Worm (Caenorhabditis elegans): ENCODE data around the gene mrpl-10.
A peak's percentile ranks its signal among the peaks of the same experiment; 100 is the strongest.

The mrpl-10 gene

ce11 chrII:8278415-8278814, at the start of gene mrpl-10, which contains the start of gene clec-142:
mrpl-10 (minus strand) TSS chrII:8278515.
clec-142 (plus strand) TSS chrII:8278678.
- TF ChIP-seq blmp-1 (tag; optimal IDR thresholded peaks at IDR 0.05) (no peak), nhr-237 (tag; optimal IDR thresholded peaks at IDR 0.05) (no peak), elt-1 (tag; optimal IDR thresholded peaks at IDR 0.05; ENCODE audit: borderline replicate concordance, insufficient read depth) (no peak), zip-8 (tag; optimal IDR thresholded peaks at IDR 0.05) (no peak), mab-5 (tag; optimal IDR thresholded peaks at IDR 0.05) (no peak), ces-1 (GFP tag; optimal IDR thresholded peaks at IDR 0.05) (no peak), sptf-1 (tag; optimal IDR thresholded peaks at IDR 0.05) (no peak), bed-3 (GFP tag; optimal IDR thresholded peaks at IDR 0.05) (no peak), cnd-1 (tag; optimal IDR thresholded peaks at IDR 0.05) (no peak), ham-2 (GFP tag; optimal IDR thresholded peaks at IDR 0.05) (no peak), ceh-39 (tag; optimal IDR thresholded peaks at IDR 0.05) (no peak), pha-4 (tag; optimal IDR thresholded peaks at IDR 0.05) (no peak), mls-2 (tag; optimal IDR thresholded peaks at IDR 0.05) (no peak), mep-1 (tag; optimal IDR thresholded peaks at IDR 0.05) (no peak)

DNA sequence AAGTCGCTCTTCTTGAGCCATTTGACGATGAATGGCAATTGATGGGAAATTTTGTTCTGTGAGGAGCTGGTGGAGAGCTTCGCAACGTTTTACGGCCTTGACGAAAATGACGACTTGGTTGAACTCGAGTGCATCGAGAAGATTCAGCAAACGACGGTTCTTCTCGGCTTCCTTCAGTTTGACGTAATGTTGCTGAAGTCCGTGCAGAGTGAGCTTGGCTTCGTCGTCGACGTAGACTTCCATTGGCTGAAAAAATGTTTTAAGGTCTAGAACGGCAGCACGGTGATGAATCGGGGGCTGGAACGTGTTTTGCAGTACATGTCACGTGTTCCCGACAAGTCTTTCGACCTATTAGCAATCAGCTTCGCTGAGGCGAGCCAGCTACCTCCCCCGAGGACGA, 49.1 kb upstream of the mrpl-10 start:
- TF ChIP-seq ceh-43 (GFP tag; optimal IDR thresholded peaks at IDR 0.05) (no peak), mab-5 (tag; optimal IDR thresholded peaks at IDR 0.05) (no peak), mls-2 (tag; optimal IDR thresholded peaks at IDR 0.05) (no peak), snpc-4 (tag; optimal IDR thresholded peaks at IDR 0.05) (no peak), lsy-2 (tag; optimal IDR thresholded peaks at IDR 0.05) (no peak), zip-8 (tag; optimal IDR thresholded peaks at IDR 0.05) (no peak), blmp-1 (tag; optimal IDR thresholded peaks at IDR 0.05) (no peak), unc-120 (tag; optimal IDR thresholded peaks at IDR 0.05; ENCODE audit: poor library complexity, severe bottlenecking) (no peak), bed-3 (GFP tag; optimal IDR thresholded peaks at IDR 0.05) (no peak), nhr-237 (tag; optimal IDR thresholded peaks at IDR 0.05) (no peak), sptf-1 (tag; optimal IDR thresholded peaks at IDR 0.05) (no peak), ham-2 (GFP tag; optimal IDR thresholded peaks at IDR 0.05) (no peak)

DNA sequence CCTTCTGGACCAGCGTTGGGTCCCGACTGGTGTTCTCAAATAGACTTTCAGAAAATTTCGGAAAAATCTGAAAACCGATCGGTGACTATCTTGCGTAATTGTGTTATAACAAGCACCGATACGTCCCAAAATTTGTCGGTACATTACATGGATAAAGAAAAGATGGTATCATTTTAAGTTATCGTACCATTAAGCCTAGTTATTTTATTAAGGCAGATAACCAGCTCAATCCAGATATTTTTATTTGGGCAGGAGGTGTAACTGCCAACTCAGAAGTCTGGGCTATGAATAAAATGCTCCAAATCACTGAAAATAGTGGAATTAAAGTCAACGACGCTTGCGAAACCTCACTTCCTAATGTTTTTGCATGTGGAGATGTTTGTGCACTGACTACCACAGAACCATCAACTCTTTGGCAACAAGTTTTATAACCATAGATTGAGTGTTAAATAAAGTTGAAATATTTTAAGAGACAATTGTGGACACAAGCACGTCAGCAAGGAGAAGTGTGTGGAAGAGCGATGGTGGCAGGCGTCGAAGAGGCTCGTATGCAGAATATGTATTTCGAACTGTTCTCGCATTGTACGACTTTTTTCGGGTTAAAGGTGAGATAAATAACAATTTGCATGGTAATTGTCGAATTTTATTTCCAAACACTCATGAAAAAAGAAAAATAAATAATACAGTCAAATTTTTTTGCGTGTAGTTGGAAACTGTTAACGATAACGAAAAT, 48.1 kb upstream of the mrpl-10 start:
- TF ChIP-seq mls-2 (tag; optimal IDR thresholded peaks at IDR 0.05): no peak
- no peak for TF ChIP-seq ztf-11 (tag; optimal IDR thresholded peaks at IDR 0.05)
- no peak for TF ChIP-seq cnd-1 (tag; optimal IDR thresholded peaks at IDR 0.05)
- no peak for TF ChIP-seq blmp-1 (tag; optimal IDR thresholded peaks at IDR 0.05)
- no peak for TF ChIP-seq bed-3 (GFP tag; optimal IDR thresholded peaks at IDR 0.05)
- no peak for TF ChIP-seq unc-62 (GFP tag; optimal IDR thresholded peaks at IDR 0.05)
- TF ChIP-seq lsy-2 (tag; optimal IDR thresholded peaks at IDR 0.05): no peak
- TF ChIP-seq mab-5 (tag; optimal IDR thresholded peaks at IDR 0.05): no peak
- no peak for TF ChIP-seq sptf-1 (tag; optimal IDR thresholded peaks at IDR 0.05)
- no peak for TF ChIP-seq ces-1 (GFP tag; optimal IDR thresholded peaks at IDR 0.05)
- TF ChIP-seq nhr-12 (tag; optimal IDR thresholded peaks at IDR 0.05): no peak
- TF ChIP-seq M03D4.4 (tag; optimal IDR thresholded peaks at IDR 0.05): no peak

ce11 chrII:8325002-8325539, 46.8 kb upstream of the mrpl-10 start, which contains the start of the genes ran-3 and C26D10.3:
ran-3 (minus strand) TSS chrII:8325052.
C26D10.3 (plus strand) TSS chrII:8325386.
- TF ChIP-seq bed-3 (GFP tag; optimal IDR thresholded peaks at IDR 0.05) (peak; percentile 38), M03D4.4 (tag; optimal IDR thresholded peaks at IDR 0.05) (peak; percentile 40), tbx-8 (GFP tag; optimal IDR thresholded peaks at IDR 0.05) (peak; percentile 19), sptf-1 (tag; optimal IDR thresholded peaks at IDR 0.05) (peak; percentile 66), nhr-2 (tag; optimal IDR thresholded peaks at IDR 0.05) (peak; percentile 6), hlh-1 (tag; optimal IDR thresholded peaks at IDR 0.05) (peak; percentile 64), ceh-43 (GFP tag; optimal IDR thresholded peaks at IDR 0.05) (peak; percentile 8), pha-4 (tag; optimal IDR thresholded peaks at IDR 0.05) (peak; percentile 55), ceh-83 (GFP tag; optimal IDR thresholded peaks at IDR 0.05) (no peak), nhr-28 (tag; optimal IDR thresholded peaks at IDR 0.05) (no peak), nhr-237 (tag; optimal IDR thresholded peaks at IDR 0.05) (no peak), zip-8 (tag; optimal IDR thresholded peaks at IDR 0.05) (no peak), ces-1 (GFP tag; optimal IDR thresholded peaks at IDR 0.05) (peak; percentile 29), cnd-1 (tag; optimal IDR thresholded peaks at IDR 0.05) (peak; percentile 40), lsy-2 (tag; optimal IDR thresholded peaks at IDR 0.05) (peak; percentile 29), drap-1 (GFP tag; optimal IDR thresholded peaks at IDR 0.05) (peak; percentile 43), nhr-12 (tag; optimal IDR thresholded peaks at IDR 0.05) (peak; percentile 42), ztf-11 (tag; optimal IDR thresholded peaks at IDR 0.05) (peak; percentile 43), snpc-4 (tag; optimal IDR thresholded peaks at IDR 0.05) (no peak), lin-13 (tag; optimal IDR thresholded peaks at IDR 0.05) (peak; percentile 37), mls-2 (tag; optimal IDR thresholded peaks at IDR 0.05) (peak; percentile 24)

Data from whole organism, mixed stage, embryonic.